Fruit fly (Drosophila melanogaster) whole organism, embryonic: ENCODE results near the gene alphaCOP.
A peak's percentile ranks its signal among the peaks of the same experiment; 100 is the strongest.

Experiments used
- ATbp ChIP-seq: fragments of 200-800 bp; sonication (Bioruptor generic); optimal IDR thresholded peaks from 2 replicates; lab custom pipeline; 2017; ENCODE audit warnings: missing biosample characterization, mild to moderate bottlenecking, missing genetic modification characterization, missing genetic modification reagents
- Atf3 ChIP-seq: fragments of 200-800 bp; sonication (Bioruptor generic); optimal IDR thresholded peaks from 3 replicates; lab custom pipeline; 2016; ENCODE audit warnings: missing biosample characterization, missing genetic modification characterization
- CG10147 ChIP-seq: fragments of 200-800 bp; sonication (Bioruptor generic); optimal IDR thresholded peaks from 2 replicates; lab custom pipeline; 2019; ENCODE audit warnings: missing biosample characterization, mild to moderate bottlenecking, missing genetic modification characterization, moderate library complexity
- CG10979 ChIP-seq: fragments of 200-800 bp; sonication (Bioruptor generic); optimal IDR thresholded peaks from 2 replicates; lab custom pipeline; 2018; ENCODE audit warnings: missing biosample characterization, mild to moderate bottlenecking, missing genetic modification characterization, moderate library complexity
- CG11504 ChIP-seq: fragments of 200-800 bp; sonication (Bioruptor generic); optimal IDR thresholded peaks from 3 replicates; lab custom pipeline; 2019; ENCODE audit warnings: missing biosample characterization, mild to moderate bottlenecking, missing genetic modification characterization, moderate library complexity
- CG11723 ChIP-seq: fragments of 200-800 bp; sonication (Bioruptor generic); optimal IDR thresholded peaks from 2 replicates; lab custom pipeline; 2017; ENCODE audit warnings: missing biosample characterization, mild to moderate bottlenecking, missing genetic modification characterization
- CG12219 ChIP-seq: fragments of 200-800 bp; sonication (Bioruptor generic); optimal IDR thresholded peaks from 3 replicates; lab custom pipeline; 2018; ENCODE audit warnings: missing biosample characterization, mild to moderate bottlenecking, missing genetic modification characterization
- CG12659 ChIP-seq: fragments of 200-800 bp; sonication (Bioruptor generic); optimal IDR thresholded peaks from 3 replicates; lab custom pipeline; 2017; ENCODE audit warnings: mild to moderate bottlenecking, missing biosample characterization, missing genetic modification reagents, missing genetic modification characterization
- CG12942 ChIP-seq: fragments of 200-800 bp; sonication (Bioruptor generic); optimal IDR thresholded peaks from 3 replicates; lab custom pipeline; 2016; ENCODE audit warnings: missing biosample characterization, missing genetic modification characterization
- CG13123 ChIP-seq: fragments of 200-800 bp; sonication (Bioruptor generic); optimal IDR thresholded peaks from 2 replicates; lab custom pipeline; 2016; ENCODE audit warnings: missing biosample characterization, missing genetic modification characterization
- CG13296 ChIP-seq: fragments of 200-800 bp; sonication (Bioruptor generic); optimal IDR thresholded peaks from 3 replicates; lab custom pipeline; 2018; ENCODE audit warnings: missing biosample characterization, mild to moderate bottlenecking, missing genetic modification characterization
- CG2199 ChIP-seq: fragments of 200-800 bp; sonication (Bioruptor generic); IDR thresholded peaks from 3 replicates; pipeline ENCODE4 v1.3.6; 2022; ENCODE audit warnings: missing biosample characterization, missing genetic modification characterization
- CG31365 ChIP-seq: fragments of 200-800 bp; sonication (Bioruptor generic); optimal IDR thresholded peaks from 2 replicates; lab custom pipeline; 2018; ENCODE audit warnings: missing biosample characterization, mild to moderate bottlenecking, missing genetic modification characterization
- CG31441 ChIP-seq: fragments of 200-800 bp; sonication (Bioruptor generic); IDR thresholded peaks from 2 replicates; pipeline ENCODE4 v1.3.6; 2022; ENCODE audit warnings: missing biosample characterization, missing genetic modification characterization
- CG3281 ChIP-seq: fragments of 200-800 bp; sonication (Bioruptor generic); optimal IDR thresholded peaks from 3 replicates; lab custom pipeline; 2017; ENCODE audit warnings: missing biosample characterization, mild to moderate bottlenecking, missing genetic modification characterization
- CG3726 ChIP-seq: fragments of 200-800 bp; sonication (Bioruptor generic); IDR thresholded peaks from 3 replicates; pipeline ENCODE4, ENCODE4 v1.3.6; 2022; ENCODE audit warnings: missing biosample characterization, missing genetic modification characterization
- CG4282 ChIP-seq: fragments of 200-800 bp; sonication (Bioruptor generic); optimal IDR thresholded peaks from 2 replicates; lab custom pipeline; 2016; ENCODE audit warnings: missing biosample characterization, missing genetic modification characterization
- CG4707 ChIP-seq: fragments of 200-800 bp; sonication (Bioruptor generic); optimal IDR thresholded peaks from 2 replicates; lab custom pipeline; 2018; ENCODE audit warnings: missing biosample characterization, mild to moderate bottlenecking, missing genetic modification characterization, moderate library complexity
- CG6791 ChIP-seq: fragments of 200-800 bp; sonication (Bioruptor generic); IDR thresholded peaks from 3 replicates; pipeline ENCODE4 v1.3.6; 2022; ENCODE audit warnings: missing biosample characterization, missing genetic modification characterization; ENCODE audit not compliant: partially characterized antibody
- CG8359 ChIP-seq: fragments of 200-800 bp; sonication (Bioruptor generic); optimal IDR thresholded peaks from 2 replicates; lab custom pipeline; 2017; ENCODE audit warnings: missing biosample characterization, mild to moderate bottlenecking, missing genetic modification characterization, borderline replicate concordance
- CG9876 ChIP-seq: fragments of 200-800 bp; sonication (Bioruptor generic); optimal IDR thresholded peaks from 2 replicates; lab custom pipeline; 2016; ENCODE audit warnings: missing biosample characterization, missing genetic modification characterization
- Doc3 ChIP-seq: fragments of 200-800 bp; sonication (Bioruptor generic); IDR thresholded peaks from 3 replicates; pipeline ENCODE4 v1.3.6; 2022; ENCODE audit warnings: missing biosample characterization, missing genetic modification characterization; ENCODE audit not compliant: partially characterized antibody
- E2f2 ChIP-seq: fragments of 200-800 bp; sonication (Bioruptor generic); IDR thresholded peaks from 2 replicates; pipeline ENCODE4 v1.3.6; 2022; ENCODE audit warnings: missing biosample characterization, missing genetic modification characterization
- Ets65A ChIP-seq: fragments of 200-800 bp; sonication (Bioruptor generic); peaks from one replicate; lab custom pipeline; 2016; ENCODE audit warnings: missing biosample characterization, missing genetic modification characterization
- HHEX ChIP-seq: fragments of 200-800 bp; sonication (Bioruptor generic); optimal IDR thresholded peaks from 3 replicates; lab custom pipeline; 2017; ENCODE audit warnings: missing biosample characterization, mild to moderate bottlenecking, missing genetic modification characterization, missing genetic modification reagents
- Hr51 ChIP-seq, 2 experiments: fragments of 200-800 bp; sonication (Bioruptor generic); optimal IDR thresholded peaks; 2 replicates in 1 of 2; 3 replicates in 1 of 2; lab custom pipeline; 2016 to 2018; ENCODE audit warnings: missing biosample characterization in 2 of 2, missing genetic modification characterization in 2 of 2, mild to moderate bottlenecking in 1 of 2, moderate library complexity in 1 of 2
- Meics ChIP-seq: fragments of 200-800 bp; sonication (Bioruptor generic); optimal IDR thresholded peaks from 2 replicates; lab custom pipeline; 2017; ENCODE audit warnings: missing biosample characterization, mild to moderate bottlenecking, missing genetic modification characterization
- NK7.1 ChIP-seq: fragments of 200-800 bp; sonication (Bioruptor generic); optimal IDR thresholded peaks from 3 replicates; lab custom pipeline; 2016; ENCODE audit warnings: missing biosample characterization, missing genetic modification characterization
- Oli ChIP-seq: fragments of 200-800 bp; sonication (Bioruptor generic); optimal IDR thresholded peaks from 2 replicates; lab custom pipeline; 2018; ENCODE audit warnings: missing biosample characterization, mild to moderate bottlenecking, missing genetic modification characterization, moderate library complexity
- Scr ChIP-seq: fragments of 200-800 bp; sonication (Bioruptor generic); IDR thresholded peaks from 2 replicates; pipeline ENCODE4 v1.3.6; 2022; ENCODE audit warnings: missing biosample characterization, missing genetic modification characterization; ENCODE audit not compliant: partially characterized antibody
- ab ChIP-seq: fragments of 200-800 bp; sonication (Bioruptor generic); optimal IDR thresholded peaks from 2 replicates; lab custom pipeline; 2016; ENCODE audit warnings: missing biosample characterization, missing genetic modification characterization
- aop ChIP-seq: fragments of 200-800 bp; sonication (Bioruptor generic); IDR thresholded peaks from 2 replicates; pipeline ENCODE4 v1.3.6; 2022; ENCODE audit warnings: missing biosample characterization, missing genetic modification characterization
- bbx ChIP-seq: fragments of 200-800 bp; sonication (Bioruptor generic); IDR thresholded peaks from 2 replicates; pipeline ENCODE4 v1.3.6; 2022; ENCODE audit warnings: missing biosample characterization, missing genetic modification characterization; ENCODE audit not compliant: partially characterized antibody
- cg ChIP-seq: fragments of 200-800 bp; sonication (Bioruptor generic); optimal IDR thresholded peaks from 3 replicates; lab custom pipeline; 2019; ENCODE audit warnings: missing biosample characterization, mild to moderate bottlenecking, missing genetic modification characterization, moderate library complexity
- dysf ChIP-seq: fragments of 200-800 bp; sonication (Bioruptor generic); IDR thresholded peaks from 3 replicates; pipeline ENCODE4 v1.3.6; 2022; ENCODE audit warnings: missing biosample characterization, missing genetic modification characterization
- ewg ChIP-seq: fragments of 200-800 bp; sonication (Bioruptor generic); optimal IDR thresholded peaks from 3 replicates; lab custom pipeline; 2017; ENCODE audit warnings: mild to moderate bottlenecking, missing biosample characterization, missing genetic modification reagents, missing genetic modification characterization
- fd102C ChIP-seq: fragments of 200-800 bp; sonication (Bioruptor generic); optimal IDR thresholded peaks from 2 replicates; lab custom pipeline; 2018; ENCODE audit warnings: missing biosample characterization, mild to moderate bottlenecking, missing genetic modification characterization, moderate library complexity
- ftz-f1 ChIP-seq: fragments of 200-800 bp; sonication (Bioruptor generic); optimal IDR thresholded peaks from 2 replicates; lab custom pipeline; 2016; ENCODE audit warnings: missing biosample characterization, missing genetic modification characterization
- hkb ChIP-seq, 2 experiments: fragments of 200-800 bp in 1 of 2; fragments of >200 bp in 1 of 2; sonication (Bioruptor generic) in 1 of 2; IDR thresholded peaks in 1 of 2; optimal IDR thresholded peaks in 1 of 2; 2 replicates each; pipeline versions ENCODE4 v1.3.6 to Lab custom; 2017 to 2022; ENCODE audit warnings: missing biosample characterization in 1 of 2, missing genetic modification characterization in 1 of 2
- hth ChIP-seq: fragments of >200 bp; optimal IDR thresholded peaks from 2 replicates; lab custom pipeline; 2017; ENCODE audit warnings: inconsistent platforms
- klu ChIP-seq: fragments of 200-800 bp; sonication (Bioruptor generic); IDR thresholded peaks from 2 replicates; pipeline ENCODE4 v1.3.6; 2022; ENCODE audit warnings: missing biosample characterization, missing genetic modification characterization
- lov ChIP-seq, 2 experiments: fragments of 200-800 bp in 1 of 2; fragments of >200 bp in 1 of 2; sonication (Bioruptor generic) in 1 of 2; IDR thresholded peaks in 1 of 2; optimal IDR thresholded peaks in 1 of 2; 2 replicates in 1 of 2; 3 replicates in 1 of 2; pipeline versions ENCODE4 v1.3.6 to Lab custom; 2017 to 2022; ENCODE audit warnings: missing biosample characterization in 1 of 2, missing genetic modification characterization in 1 of 2
- prd ChIP-seq, 3 experiments: fragments of >200 bp in 2 of 3; fragments of 200-800 bp in 1 of 3; sonication (Bioruptor generic) in 1 of 3; optimal IDR thresholded peaks in 2 of 3; IDR thresholded peaks in 1 of 3; 2 replicates in 2 of 3; 3 replicates in 1 of 3; pipeline versions ENCODE4 v1.3.6 to Lab custom; 2017 to 2022; ENCODE audit warnings: missing biosample characterization in 1 of 3, missing genetic modification characterization in 1 of 3
- run ChIP-seq: fragments of 200-800 bp; sonication (Bioruptor generic); optimal IDR thresholded peaks from 3 replicates; lab custom pipeline; 2018; ENCODE audit warnings: missing biosample characterization, mild to moderate bottlenecking, missing genetic modification characterization
- scrt ChIP-seq: fragments of 200-800 bp; sonication (Bioruptor generic); optimal IDR thresholded peaks from 2 replicates; lab custom pipeline; 2018; ENCODE audit warnings: missing biosample characterization, mild to moderate bottlenecking, missing genetic modification characterization, moderate library complexity
- seq ChIP-seq: fragments of 200-800 bp; sonication (Bioruptor generic); IDR thresholded peaks from 2 replicates; pipeline ENCODE4 v1.3.6; 2022; ENCODE audit warnings: missing biosample characterization, missing genetic modification characterization
- sr ChIP-seq: fragments of 200-800 bp; sonication (Bioruptor generic); IDR thresholded peaks from 3 replicates; pipeline ENCODE4 v1.3.6; 2022; ENCODE audit warnings: missing biosample characterization, missing genetic modification characterization
- stwl ChIP-seq: fragments of 200-800 bp; sonication (Bioruptor generic); optimal IDR thresholded peaks from 3 replicates; lab custom pipeline; 2018; ENCODE audit warnings: missing biosample characterization, mild to moderate bottlenecking, missing genetic modification characterization, moderate library complexity

The alphaCOP gene

DNA sequence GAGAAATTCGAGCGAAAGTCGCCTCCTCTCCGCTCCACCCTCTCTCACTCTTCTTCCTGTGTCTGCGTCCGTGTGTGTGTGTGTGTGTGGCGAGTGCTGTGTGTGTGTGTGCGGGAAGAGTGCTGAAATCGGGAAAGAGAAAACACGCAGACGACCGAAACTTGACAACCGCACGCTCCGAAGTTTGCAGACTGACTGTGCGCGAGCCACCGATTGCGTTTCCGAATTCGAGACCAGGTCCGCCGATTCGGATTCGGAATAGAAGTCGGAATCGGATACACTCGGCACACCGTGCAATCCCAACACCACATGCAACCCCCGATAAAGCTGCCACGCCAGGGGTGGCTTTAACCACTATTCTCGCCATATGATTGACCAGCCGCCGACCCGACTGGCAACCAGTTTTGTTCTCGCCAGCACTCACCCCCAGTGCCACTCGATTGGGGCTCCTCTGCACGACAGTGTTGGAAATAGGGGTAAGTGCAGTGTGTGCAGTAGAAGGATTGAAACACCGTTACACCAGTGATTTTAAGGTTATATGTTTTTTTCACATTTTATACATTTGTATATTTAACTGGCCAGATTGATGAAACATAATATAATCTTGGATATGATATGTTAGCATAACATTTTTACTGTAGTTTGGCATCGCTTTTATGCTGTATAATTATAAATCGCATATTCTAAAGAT, 16.7 kb downstream of the alphaCOP start, which contains the start of gene CG13928 (continued):
- peak; percentile 77 for TF ChIP-seq cg (GFP tag; lab: Kevin White, UChicago)
- no peak for TF ChIP-seq Meics (GFP tag; lab: Kevin White, UChicago)
- TF ChIP-seq aop (GFP tag; lab: Robert Waterston, UW), result no peak
- no peak for TF ChIP-seq fd102C (GFP tag; lab: Kevin White, UChicago)
- TF ChIP-seq CG4282 (GFP tag; lab: Kevin White, UChicago), result no peak
- no peak for TF ChIP-seq bbx
- peak; percentile 89 for TF ChIP-seq ewg (GFP tag; lab: Kevin White, UChicago)
- no peak for TF ChIP-seq NK7.1 (GFP tag; lab: Kevin White, UChicago)
- no peak for TF ChIP-seq CG31441 (GFP tag; lab: Robert Waterston, UW)
- no peak for TF ChIP-seq Scr
- no peak for TF ChIP-seq CG2199
- no peak for TF ChIP-seq CG31365 (tag; lab: Kevin White, UChicago)
- no peak for TF ChIP-seq CG6791 (GFP tag; lab: Robert Waterston, UW)
- TF ChIP-seq seq (GFP tag; lab: Robert Waterston, UW), result peak; percentile 75; the same call in 1 of the 2 replicates
- TF ChIP-seq CG12659 (GFP tag; lab: Kevin White, UChicago), result no peak
- TF ChIP-seq HHEX (GFP tag; lab: Kevin White, UChicago), result no peak
- peak; percentile 42 for TF ChIP-seq scrt
- TF ChIP-seq CG10147 (GFP tag; lab: Kevin White, UChicago), result no peak
- TF ChIP-seq stwl (tag; lab: Kevin White, UChicago), result no peak
- TF ChIP-seq ab, result no peak
- TF ChIP-seq CG3281 (GFP tag; lab: Kevin White, UChicago), result no peak
- TF ChIP-seq hkb (optimal IDR thresholded peaks at IDR 0.05; lab: Kevin White, UChicago), result no peak
- no peak for TF ChIP-seq hkb (GFP tag; IDR thresholded peaks at IDR 0.05; lab: Robert Waterston, UW)
- no peak for TF ChIP-seq Oli (tag; lab: Kevin White, UChicago)
- no peak for TF ChIP-seq ATbp (GFP tag; lab: Kevin White, UChicago)
- TF ChIP-seq ftz-f1 (GFP tag; lab: Kevin White, UChicago), result no peak
- TF ChIP-seq run, result no peak
- no peak for TF ChIP-seq dysf (GFP tag; lab: Robert Waterston, UW)
- no peak for TF ChIP-seq CG4707 (GFP tag; lab: Kevin White, UChicago)
- TF ChIP-seq CG12219 (GFP tag; lab: Kevin White, UChicago), result no peak
- no peak for TF ChIP-seq CG10979 (tag; lab: Kevin White, UChicago)
- TF ChIP-seq Ets65A, result no peak
- no peak for TF ChIP-seq CG12942 (GFP tag; lab: Kevin White, UChicago)
- TF ChIP-seq CG11723 (GFP tag; lab: Kevin White, UChicago), result no peak
- TF ChIP-seq CG8359, result no peak
- TF ChIP-seq klu (GFP tag; lab: Robert Waterston, UW), result no peak
- no peak for TF ChIP-seq CG9876 (GFP tag; lab: Kevin White, UChicago)
- no peak for TF ChIP-seq E2f2 (GFP tag; lab: Robert Waterston, UW)
- TF ChIP-seq Hr51 (GFP tag; optimal IDR thresholded peaks at IDR 0.05; lab: Kevin White, UChicago), result no peak
- no peak for TF ChIP-seq lov (optimal IDR thresholded peaks at IDR 0.05; lab: Kevin White, UChicago)
- no peak for TF ChIP-seq lov (GFP tag; IDR thresholded peaks at IDR 0.05; lab: Robert Waterston, UW)
- TF ChIP-seq Atf3 (GFP tag; lab: Kevin White, UChicago), result no peak
- TF ChIP-seq prd (optimal IDR thresholded peaks at IDR 0.05; lab: Kevin White, UChicago), result no peak
- TF ChIP-seq prd (GFP tag; IDR thresholded peaks at IDR 0.05; lab: Robert Waterston, UW), result no peak
- no peak for TF ChIP-seq hth
- TF ChIP-seq CG13123 (GFP tag; lab: Kevin White, UChicago), result no peak
- no peak for TF ChIP-seq CG3726
- no peak for TF ChIP-seq Doc3 (GFP tag; lab: Robert Waterston, UW)
- TF ChIP-seq sr, result no peak
- TF ChIP-seq CG13296 (GFP tag; lab: Kevin White, UChicago), result no peak
- no peak for TF ChIP-seq CG11504 (tag; lab: Kevin White, UChicago)
